Worm (Caenorhabditis elegans): ENCODE results near the gene klf-3.
A peak's percentile ranks its signal among the peaks of the same experiment; 100 is the strongest.

Gene klf-3

DNA sequence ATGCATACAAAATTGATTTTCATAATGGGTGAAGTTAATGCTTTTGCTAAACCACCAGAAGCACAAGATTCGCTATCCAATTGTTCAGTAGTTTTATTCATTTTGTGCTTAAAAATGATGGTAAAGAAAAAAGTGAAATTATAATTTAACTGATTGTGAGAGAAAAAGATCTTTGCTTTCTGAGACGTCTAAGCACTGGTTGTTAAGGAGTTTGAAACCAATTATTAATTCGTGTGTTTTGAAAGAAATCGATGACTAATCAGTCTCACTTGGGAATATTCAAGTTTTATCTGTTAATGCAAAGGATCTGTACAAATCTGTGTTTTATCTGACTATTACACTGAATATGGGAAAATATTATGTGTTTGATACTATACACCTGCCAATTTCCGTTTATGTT, 35.0 kb downstream of the klf-3 start, which contains the start of gene sra-26:
Gene sra-26 (minus strand): TSS at position 101 of the 400 bp plus-strand sequence.
- TF ChIP-seq ztf-1 (GFP tag; conservative IDR thresholded peaks at IDR 0.05) = no peak

DNA sequence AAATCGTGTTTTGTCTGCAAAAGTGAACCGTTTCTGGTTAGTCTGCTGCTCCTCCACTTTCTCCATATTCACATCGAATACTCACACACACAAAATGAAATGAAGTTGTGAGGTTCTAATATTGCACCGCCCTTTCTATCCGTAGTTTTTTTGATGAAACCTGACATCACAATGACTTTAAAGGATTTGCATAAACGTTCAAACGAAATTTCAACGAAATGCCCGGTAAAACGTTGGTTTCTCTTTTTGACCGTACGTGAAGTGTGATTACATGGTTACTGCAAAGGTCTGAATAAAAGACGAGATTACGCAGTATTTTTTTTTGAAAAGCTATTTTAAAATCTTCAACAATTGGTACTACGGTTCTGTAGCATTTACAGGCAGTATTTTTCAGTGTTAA, 37.6 kb downstream of the klf-3 start, which contains the start of gene T19D12.9:
Gene T19D12.9 (minus strand): TSS at position 101 of the 400 bp plus-strand sequence.
- TF ChIP-seq blmp-1 (tag; optimal IDR thresholded peaks at IDR 0.05; ENCODE audit: insufficient read depth) (no peak), sma-3 (GFP tag; optimal IDR thresholded peaks at IDR 0.05) (no peak), mbf-1 (tag; optimal IDR thresholded peaks at IDR 0.05) (no peak), lin-39 (tag; optimal IDR thresholded peaks at IDR 0.05) (no peak)

DNA sequence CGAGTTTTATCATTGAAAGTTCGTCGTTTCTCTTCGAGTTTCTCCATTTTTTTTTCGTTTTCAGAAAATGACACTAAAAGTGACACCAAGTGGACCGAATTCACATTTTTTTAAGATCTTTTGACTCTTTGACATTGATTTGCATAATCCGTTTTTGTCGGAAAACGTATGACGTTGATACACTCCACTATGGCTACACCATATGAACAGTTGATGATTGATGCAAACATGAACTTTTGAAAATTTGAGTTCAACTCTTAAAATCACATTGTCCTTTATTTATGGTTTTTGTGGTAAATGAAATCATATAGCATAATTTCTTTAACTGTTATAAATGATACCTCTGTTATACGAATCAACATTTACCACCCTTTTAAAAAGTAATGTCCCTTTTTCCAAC, 42.1 kb downstream of the klf-3 start, which contains the start of gene T19D12.10:
Gene T19D12.10 (minus strand): TSS at position 101 of the 400 bp plus-strand sequence.
- TF ChIP-seq zag-1 (tag; optimal IDR thresholded peaks at IDR 0.05) (no peak), nhr-11 (tag; optimal IDR thresholded peaks at IDR 0.05) (no peak), sma-3 (GFP tag; optimal IDR thresholded peaks at IDR 0.05) (no peak), nhr-10 (tag; optimal IDR thresholded peaks at IDR 0.05) (no peak), ztf-1 (GFP tag; conservative IDR thresholded peaks at IDR 0.05) (no peak), nhr-129 (tag; optimal IDR thresholded peaks at IDR 0.05) (no peak), egl-27 (tag; optimal IDR thresholded peaks at IDR 0.05) (no peak), nhr-12 (tag; optimal IDR thresholded peaks at IDR 0.05) (no peak), elt-1 (tag; optimal IDR thresholded peaks at IDR 0.05) (no peak), ztf-4 (tag; optimal IDR thresholded peaks at IDR 0.05) (no peak), lin-11 (tag; optimal IDR thresholded peaks at IDR 0.05) (no peak), lsy-2 (tag; optimal IDR thresholded peaks at IDR 0.05) (no peak), ceh-16 (tag; optimal IDR thresholded peaks at IDR 0.05) (no peak), ztf-11 (tag; optimal IDR thresholded peaks at IDR 0.05) (no peak), gmeb-1 (tag; optimal IDR thresholded peaks at IDR 0.05) (no peak), mbf-1 (tag; optimal IDR thresholded peaks at IDR 0.05) (no peak), unc-39 (tag; optimal IDR thresholded peaks at IDR 0.05) (no peak), aly-2 (tag; optimal IDR thresholded peaks at IDR 0.05) (no peak), skn-1 (tag; optimal IDR thresholded peaks at IDR 0.05) (no peak)

DNA sequence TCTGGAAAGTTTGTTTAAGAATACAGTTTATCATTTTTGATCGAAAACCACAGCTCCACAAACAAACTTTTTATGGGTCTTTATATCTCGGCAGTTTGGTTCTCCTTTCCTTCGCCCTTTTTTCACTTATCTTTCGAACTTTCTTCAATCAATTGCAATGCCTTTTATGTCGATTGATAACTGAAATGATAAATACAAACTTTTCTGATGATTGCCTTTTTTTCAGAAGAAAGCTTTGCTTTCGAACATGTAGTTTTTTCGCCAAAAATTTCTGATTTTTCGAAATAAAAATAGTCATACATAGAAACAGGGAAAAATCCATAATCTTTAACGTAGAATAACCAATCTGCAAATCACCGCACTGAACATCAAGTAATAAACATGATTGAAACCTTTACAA, 44.5 kb downstream of the klf-3 start, which contains the start of gene T19D12.2:
Gene T19D12.2 (plus strand): TSS at position 125 of the 400 bp plus-strand sequence.
- TF ChIP-seq ztf-1 (GFP tag; conservative IDR thresholded peaks at IDR 0.05) = no peak
- TF ChIP-seq lin-13 (GFP tag; optimal IDR thresholded peaks at IDR 0.05) = no peak
- TF ChIP-seq crh-2 (tag; optimal IDR thresholded peaks at IDR 0.05) = no peak
- TF ChIP-seq fos-1 (tag; optimal IDR thresholded peaks at IDR 0.05) = peak; percentile 82
- TF ChIP-seq nhr-10 (tag; optimal IDR thresholded peaks at IDR 0.05) = no peak
- TF ChIP-seq C34F6.9 (tag; optimal IDR thresholded peaks at IDR 0.05) = no peak

DNA sequence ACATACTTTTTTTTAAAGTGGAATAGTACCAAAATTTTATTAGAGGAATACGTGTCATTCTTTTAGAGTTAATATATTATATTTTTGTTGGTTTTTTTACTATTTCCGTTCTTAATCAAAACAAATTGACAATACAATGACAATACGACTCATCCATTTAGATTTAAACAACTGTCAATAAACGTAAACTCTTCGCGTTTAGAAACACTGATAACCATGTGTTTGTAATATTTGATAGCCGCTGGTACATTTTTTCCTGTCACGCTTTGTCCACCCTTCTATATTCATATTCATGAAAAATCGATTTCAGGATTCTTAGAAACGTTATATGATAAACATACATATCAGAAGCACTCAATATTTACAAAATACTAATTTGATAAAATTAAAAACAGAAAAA, 47.1 kb downstream of the klf-3 start:
- TF ChIP-seq fos-1 (tag; optimal IDR thresholded peaks at IDR 0.05) (peak; percentile 30), dmd-4 (tag; optimal IDR thresholded peaks at IDR 0.05) (no peak)

DNA sequence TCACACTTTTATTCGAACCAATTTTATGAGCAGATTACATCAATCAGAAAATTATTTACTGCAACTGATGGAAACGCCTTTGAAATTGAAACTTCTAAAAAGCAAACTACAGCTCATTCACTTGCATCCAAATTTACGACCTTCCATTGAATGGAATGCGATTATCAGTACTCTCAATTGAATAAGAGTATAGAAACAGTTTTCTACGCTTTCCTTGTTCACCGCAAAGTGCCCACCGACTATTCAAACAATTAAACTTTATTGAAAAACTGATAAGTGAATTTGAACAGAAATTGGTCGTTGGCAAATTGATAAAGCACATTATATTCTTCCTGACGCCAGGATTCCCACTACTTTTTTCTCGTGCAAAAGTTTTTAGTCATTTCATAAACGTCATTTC, 49.2 kb downstream of the klf-3 start:
- TF ChIP-seq sma-9 (GFP tag; optimal IDR thresholded peaks at IDR 0.05) (peak; percentile 14), sma-9 (tag; optimal IDR thresholded peaks at IDR 0.05) (no peak), egl-27 (tag; optimal IDR thresholded peaks at IDR 0.05) (no peak), snpc-4 (tag; optimal IDR thresholded peaks at IDR 0.05) (no peak), Y55F3AM.14 (GFP tag; optimal IDR thresholded peaks at IDR 0.05) (no peak), blmp-1 (tag; optimal IDR thresholded peaks at IDR 0.05; ENCODE audit: insufficient read depth) (no peak), mdl-1 (tag; optimal IDR thresholded peaks at IDR 0.05) (no peak), R02D3.7 (tag; optimal IDR thresholded peaks at IDR 0.05) (no peak), fos-1 (tag; optimal IDR thresholded peaks at IDR 0.05) (peak; percentile 81), nhr-237 (tag; optimal IDR thresholded peaks at IDR 0.05) (no peak), nhr-129 (tag; optimal IDR thresholded peaks at IDR 0.05) (no peak), C34F6.9 (tag; optimal IDR thresholded peaks at IDR 0.05) (no peak), unc-55 (GFP tag; optimal IDR thresholded peaks at IDR 0.05) (no peak)

Data from whole organism, L2 larva.